Fruit fly (Drosophila melanogaster): ENCODE data around the gene CG31688.

Gene CG31688

dm6 chr2L:20464385-20464784, 38.4 kb downstream of the CG31688 start:
- TF ChIP-seq CG32264 (GFP tag; optimal IDR thresholded peaks at IDR 0.05) = no peak
- TF ChIP-seq fru (GFP tag; optimal IDR thresholded peaks at IDR 0.05) = no peak
- TF ChIP-seq Hnf4 (GFP tag; optimal IDR thresholded peaks at IDR 0.05) = no peak
- TF ChIP-seq Rel (GFP tag; optimal IDR thresholded peaks at IDR 0.05) = no peak
- no peak for TF ChIP-seq Rel (tag; optimal IDR thresholded peaks at IDR 0.05)
- no peak for TF ChIP-seq usp (GFP tag; optimal IDR thresholded peaks at IDR 0.05)
- no peak for TF ChIP-seq Dfd (GFP tag; optimal IDR thresholded peaks at IDR 0.05)
- no peak for TF ChIP-seq OdsH (GFP tag; optimal IDR thresholded peaks at IDR 0.05)
- no peak for TF ChIP-seq Hr78 (GFP tag; optimal IDR thresholded peaks at IDR 0.05)
- TF ChIP-seq br (GFP tag; optimal IDR thresholded peaks at IDR 0.05) = no peak
- no peak for TF ChIP-seq sv (GFP tag; optimal IDR thresholded peaks at IDR 0.05)
- TF ChIP-seq pan (optimal IDR thresholded peaks at IDR 0.05) = no peak
- no peak for TF ChIP-seq dl (GFP tag; optimal IDR thresholded peaks at IDR 0.05; ENCODE audit: insufficient read depth in 1 of 2, partially characterized antibody in 2 of 2)

DNA sequence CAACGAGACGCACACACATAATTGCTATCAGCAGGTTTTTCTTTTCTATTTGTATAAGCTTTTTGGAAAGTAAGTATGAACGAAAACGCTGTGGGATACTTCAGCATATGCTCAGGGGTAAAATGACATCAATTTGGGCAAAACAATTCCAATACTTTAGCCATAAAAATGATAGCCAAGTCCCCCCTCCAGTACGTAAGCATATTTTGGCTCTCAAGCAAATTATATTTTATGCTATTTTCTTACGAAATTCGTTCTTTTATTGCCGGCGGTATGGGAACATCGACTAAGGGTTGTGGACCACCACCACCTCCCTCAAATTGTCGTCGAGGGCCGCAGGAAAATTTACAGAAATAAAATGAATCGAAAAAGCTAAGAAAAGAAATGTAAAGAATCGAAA, 47.3 kb downstream of the CG31688 start, which contains the start of gene CG43233:
Gene CG43233, minus strand, starts transcription at position 101 of the 400 bp plus-strand sequence.
- TF ChIP-seq lola (GFP tag; optimal IDR thresholded peaks at IDR 0.05) (no peak), Myc (optimal IDR thresholded peaks at IDR 0.05) (no peak), Hr83 (GFP tag; optimal IDR thresholded peaks at IDR 0.05; ENCODE audit: poor library complexity, severe bottlenecking) (no peak), Hnf4 (GFP tag; optimal IDR thresholded peaks at IDR 0.05) (no peak), tai (GFP tag; optimal IDR thresholded peaks at IDR 0.05) (no peak), Dif (GFP tag; optimal IDR thresholded peaks at IDR 0.05; ENCODE audit: partially characterized antibody) (no peak), Sp1 (GFP tag; optimal IDR thresholded peaks at IDR 0.05) (no peak), CrebA (GFP tag; optimal IDR thresholded peaks at IDR 0.05; ENCODE audit: borderline replicate concordance) (no peak), Jra (GFP tag; optimal IDR thresholded peaks at IDR 0.05) (no peak), sv (GFP tag; optimal IDR thresholded peaks at IDR 0.05) (no peak), Abd-B (GFP tag; optimal IDR thresholded peaks at IDR 0.05) (no peak), psq (GFP tag; optimal IDR thresholded peaks at IDR 0.05) (no peak), HLH106 (tag; optimal IDR thresholded peaks at IDR 0.05) (no peak), CG32264 (GFP tag; optimal IDR thresholded peaks at IDR 0.05) (no peak), foxo (GFP tag; optimal IDR thresholded peaks at IDR 0.05) (no peak), br (GFP tag; optimal IDR thresholded peaks at IDR 0.05) (no peak), h (GFP tag; optimal IDR thresholded peaks at IDR 0.05) (no peak)

- TF ChIP-seq dl (GFP tag; optimal IDR thresholded peaks at IDR 0.05; ENCODE audit: insufficient read depth in 1 of 2, partially characterized antibody in 2 of 2) = no peak
- TF ChIP-seq Hr83 (GFP tag; optimal IDR thresholded peaks at IDR 0.05; ENCODE audit: poor library complexity, severe bottlenecking) = no peak
- TF ChIP-seq OdsH (GFP tag; optimal IDR thresholded peaks at IDR 0.05) = no peak
- TF ChIP-seq sv (GFP tag; optimal IDR thresholded peaks at IDR 0.05) = no peak
- TF ChIP-seq Rel (GFP tag; optimal IDR thresholded peaks at IDR 0.05) = no peak
- no peak for TF ChIP-seq Rel (tag; optimal IDR thresholded peaks at IDR 0.05)
- no peak for TF ChIP-seq dsf (GFP tag; optimal IDR thresholded peaks at IDR 0.05; ENCODE audit: borderline replicate concordance)
- TF ChIP-seq N (GFP tag; optimal IDR thresholded peaks at IDR 0.05) = no peak
- TF ChIP-seq h (GFP tag; optimal IDR thresholded peaks at IDR 0.05) = no peak
Observed at dm6 chr2L:20476718-20477277, 50.8 kb downstream of the CG31688 start.

DNA sequence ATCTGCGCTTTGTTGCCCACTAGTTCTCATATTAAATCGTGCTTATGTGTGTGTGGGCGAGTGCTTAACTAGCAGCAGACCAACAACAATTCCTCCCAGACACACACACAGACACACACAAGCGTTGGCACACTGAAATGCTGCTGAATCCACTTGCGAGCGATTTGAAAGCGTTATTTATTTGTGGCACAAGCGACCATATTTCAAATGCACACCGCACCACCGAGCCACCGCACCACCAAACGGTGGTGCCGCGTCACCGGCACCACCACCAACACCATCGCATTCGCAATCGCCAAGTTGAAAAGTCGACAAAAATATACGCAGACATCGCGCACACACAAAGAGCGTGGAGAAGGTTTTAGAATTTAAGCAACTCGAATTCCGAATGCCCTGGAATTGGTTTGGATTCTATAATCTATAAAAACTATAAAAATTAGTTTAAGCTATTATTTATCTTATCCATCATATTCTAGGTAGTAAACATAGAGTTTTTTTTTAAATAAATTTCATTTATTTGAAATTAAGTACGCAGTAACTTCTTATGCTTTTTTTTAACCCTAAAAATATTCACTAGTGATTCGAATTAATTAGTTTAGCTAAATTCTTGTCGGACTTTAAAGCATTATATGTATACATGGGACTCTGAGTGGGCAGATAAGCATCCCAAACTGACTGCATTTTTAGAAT, 52.7 kb downstream of the CG31688 start:
- TF ChIP-seq woc (GFP tag; optimal IDR thresholded peaks at IDR 0.05) (no peak), N (GFP tag; optimal IDR thresholded peaks at IDR 0.05) (no peak), Mio (GFP tag; optimal IDR thresholded peaks at IDR 0.05) (no peak), lola (GFP tag; optimal IDR thresholded peaks at IDR 0.05) (no peak), Jra (GFP tag; optimal IDR thresholded peaks at IDR 0.05) (no peak), fru (GFP tag; optimal IDR thresholded peaks at IDR 0.05) (no peak), Abd-B (GFP tag; optimal IDR thresholded peaks at IDR 0.05) (no peak), tai (GFP tag; optimal IDR thresholded peaks at IDR 0.05) (no peak), sv (GFP tag; optimal IDR thresholded peaks at IDR 0.05) (no peak), h (GFP tag; optimal IDR thresholded peaks at IDR 0.05) (no peak), dl (GFP tag; optimal IDR thresholded peaks at IDR 0.05; ENCODE audit: insufficient read depth in 1 of 2, partially characterized antibody in 2 of 2) (no peak), Hr78 (GFP tag; optimal IDR thresholded peaks at IDR 0.05) (no peak)

- TF ChIP-seq Abd-B (GFP tag; optimal IDR thresholded peaks at IDR 0.05) = no peak
- TF ChIP-seq Vsx2 (GFP tag; optimal IDR thresholded peaks at IDR 0.05; ENCODE audit: partially characterized antibody) = no peak
- TF ChIP-seq lola (GFP tag; optimal IDR thresholded peaks at IDR 0.05) = no peak
- TF ChIP-seq Hnf4 (GFP tag; optimal IDR thresholded peaks at IDR 0.05) = no peak
- no peak for TF ChIP-seq HLH106 (tag; optimal IDR thresholded peaks at IDR 0.05)
- TF ChIP-seq dsf (GFP tag; optimal IDR thresholded peaks at IDR 0.05; ENCODE audit: borderline replicate concordance) = no peak
- TF ChIP-seq rgr (GFP tag; optimal IDR thresholded peaks at IDR 0.05) = no peak
- no peak for TF ChIP-seq foxo (GFP tag; optimal IDR thresholded peaks at IDR 0.05)
- TF ChIP-seq pan (optimal IDR thresholded peaks at IDR 0.05) = no peak
- TF ChIP-seq sage (GFP tag; optimal IDR thresholded peaks at IDR 0.05) = no peak
- no peak for TF ChIP-seq CrebA (GFP tag; optimal IDR thresholded peaks at IDR 0.05; ENCODE audit: borderline replicate concordance)
- TF ChIP-seq Myc (optimal IDR thresholded peaks at IDR 0.05) = no peak
- no peak for TF ChIP-seq woc (GFP tag; optimal IDR thresholded peaks at IDR 0.05)
- no peak for TF ChIP-seq Dif (GFP tag; optimal IDR thresholded peaks at IDR 0.05; ENCODE audit: partially characterized antibody)
- no peak for TF ChIP-seq br (GFP tag; optimal IDR thresholded peaks at IDR 0.05)
- no peak for TF ChIP-seq brk (GFP tag; optimal IDR thresholded peaks at IDR 0.05)
- no peak for TF ChIP-seq GATAd (GFP tag; optimal IDR thresholded peaks at IDR 0.05)
Observed at dm6 chr2L:20479694-20480093, 53.7 kb downstream of the CG31688 start.

Measured in whole organism, wandering third instar larva.